Fruit fly (Drosophila melanogaster): ENCODE measurements around the gene Cdep.
A peak's percentile ranks its signal among the peaks of the same experiment; 100 is the strongest.

DNA sequence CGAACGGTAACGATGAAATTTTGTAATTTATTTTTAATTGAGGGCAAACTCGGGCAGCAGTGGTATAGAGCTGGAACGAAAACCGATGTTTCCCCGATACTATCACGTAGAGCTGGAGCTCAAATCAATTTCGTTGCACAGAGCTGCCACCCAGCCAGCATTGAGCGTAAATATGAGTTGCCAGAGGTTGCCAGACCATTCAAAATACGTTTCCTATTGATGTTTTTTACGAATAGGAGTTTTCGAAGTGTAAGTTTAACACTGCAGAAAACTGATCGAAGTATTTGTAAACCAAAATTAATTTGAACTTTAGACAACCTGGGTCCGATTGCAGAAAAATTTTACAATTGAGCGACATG lies 42.2 kb downstream of the Cdep start, which contains the start of gene Ubc6:
- TF ChIP-seq CG8478 (optimal IDR thresholded peaks at IDR 0.05) (no peak), CTCF (optimal IDR thresholded peaks at IDR 0.05) (peak; percentile 55 to 64)
